Worm (Caenorhabditis elegans): ENCODE results near the gene crb-3.
"Not testable (repeated sequence)": the region's sequence is repeated elsewhere in the genome, so short reads cannot be mapped to it uniquely, and the experiment has no call there.

crb-3 gene

DNA sequence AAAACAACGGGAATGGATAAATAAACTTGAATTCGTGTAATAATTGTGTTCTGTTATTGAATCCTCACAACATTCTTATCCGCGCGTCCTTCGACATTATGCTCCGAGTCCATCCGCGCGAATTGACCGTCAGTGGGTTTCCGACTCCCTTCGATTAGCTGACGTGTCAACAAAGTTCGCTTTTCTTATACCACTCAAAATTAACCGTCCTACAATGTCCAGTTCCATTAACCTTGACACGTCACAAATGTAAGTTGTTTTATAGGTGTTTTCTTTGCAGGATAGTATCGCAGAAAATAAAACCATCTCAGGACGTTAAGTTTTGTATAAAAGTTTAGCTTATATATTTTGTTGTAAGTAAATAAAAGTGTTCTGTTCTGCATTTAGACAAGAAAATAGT is at the start of gene crb-3:
Gene crb-3, plus strand, starts transcription at position 301 of the 400 bp plus-strand sequence.
- not testable (repeated sequence) for TF ChIP-seq ceh-9 (tag; optimal IDR thresholded peaks at IDR 0.05); ceh-34 (tag; optimal IDR thresholded peaks at IDR 0.05); ceh-19 (GFP tag; optimal IDR thresholded peaks at IDR 0.05)

DNA sequence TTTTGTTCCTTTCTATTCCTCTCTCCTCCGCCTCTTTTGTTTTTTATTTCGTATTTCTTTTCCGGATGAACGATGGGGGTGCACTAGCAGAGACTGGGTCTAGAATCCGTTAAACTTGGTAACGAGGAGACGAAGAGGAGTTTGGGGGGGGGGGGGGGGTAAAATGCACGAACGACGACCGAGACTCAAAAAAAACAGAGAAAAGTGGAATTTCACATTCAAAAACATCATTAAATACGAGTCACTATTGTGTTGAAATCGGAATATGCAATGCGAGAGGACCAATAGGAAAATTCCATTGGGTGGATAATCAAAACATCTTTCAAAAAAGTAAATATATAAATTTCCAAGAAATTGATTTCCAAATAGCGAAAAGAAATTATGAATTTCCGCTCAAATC is 49.4 kb upstream of the crb-3 start, which contains the start of gene B0563.7:
Gene B0563.7, minus strand, starts transcription at position 101 of the 400 bp plus-strand sequence.
- TF ChIP-seq ama-1 (optimal IDR thresholded peaks at IDR 0.05): no peak
- TF ChIP-seq lim-6 (tag; optimal IDR thresholded peaks at IDR 0.05): no peak
- no peak for TF ChIP-seq pax-1 (tag; optimal IDR thresholded peaks at IDR 0.05)

DNA sequence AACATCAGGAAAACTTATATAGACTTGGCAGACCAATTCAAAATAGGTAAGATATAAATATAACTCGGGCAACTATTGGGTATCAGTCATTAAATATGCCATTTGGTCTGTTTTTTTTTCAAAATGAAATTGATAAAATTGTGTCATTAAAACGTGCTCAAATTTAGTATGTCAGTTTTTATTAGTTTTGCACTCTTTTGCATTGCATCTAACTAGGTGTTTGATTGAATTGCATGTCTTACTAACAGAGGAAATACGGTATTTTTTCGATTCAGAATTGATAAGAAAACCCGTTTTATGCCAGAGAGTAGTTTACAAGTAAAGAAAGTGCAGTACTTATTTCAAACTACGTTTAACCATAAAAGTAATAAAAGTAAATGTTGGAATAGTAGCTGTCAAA is 47.8 kb upstream of the crb-3 start:
- TF ChIP-seq lim-6 (tag; optimal IDR thresholded peaks at IDR 0.05) (no peak), elt-2 (tag; optimal IDR thresholded peaks at IDR 0.05) (no peak), K09A11.1 (tag; optimal IDR thresholded peaks at IDR 0.05; ENCODE audit: insufficient read depth) (no peak), odd-2 (tag; optimal IDR thresholded peaks at IDR 0.05) (no peak), ceh-45 (GFP tag; IDR thresholded peaks at IDR 0.05) (no peak), ets-4 (tag; optimal IDR thresholded peaks at IDR 0.05) (no peak), ttx-3 (tag; optimal IDR thresholded peaks at IDR 0.05) (no peak), ceh-24 (tag; optimal IDR thresholded peaks at IDR 0.05) (no peak), sdc-2 (tag; optimal IDR thresholded peaks at IDR 0.05) (no peak), ceh-19 (GFP tag; optimal IDR thresholded peaks at IDR 0.05) (no peak), ref-2 (tag; optimal IDR thresholded peaks at IDR 0.05) (no peak), hlh-15 (tag; optimal IDR thresholded peaks at IDR 0.05) (no peak), hlh-8 (tag; optimal IDR thresholded peaks at IDR 0.05) (no peak)

DNA sequence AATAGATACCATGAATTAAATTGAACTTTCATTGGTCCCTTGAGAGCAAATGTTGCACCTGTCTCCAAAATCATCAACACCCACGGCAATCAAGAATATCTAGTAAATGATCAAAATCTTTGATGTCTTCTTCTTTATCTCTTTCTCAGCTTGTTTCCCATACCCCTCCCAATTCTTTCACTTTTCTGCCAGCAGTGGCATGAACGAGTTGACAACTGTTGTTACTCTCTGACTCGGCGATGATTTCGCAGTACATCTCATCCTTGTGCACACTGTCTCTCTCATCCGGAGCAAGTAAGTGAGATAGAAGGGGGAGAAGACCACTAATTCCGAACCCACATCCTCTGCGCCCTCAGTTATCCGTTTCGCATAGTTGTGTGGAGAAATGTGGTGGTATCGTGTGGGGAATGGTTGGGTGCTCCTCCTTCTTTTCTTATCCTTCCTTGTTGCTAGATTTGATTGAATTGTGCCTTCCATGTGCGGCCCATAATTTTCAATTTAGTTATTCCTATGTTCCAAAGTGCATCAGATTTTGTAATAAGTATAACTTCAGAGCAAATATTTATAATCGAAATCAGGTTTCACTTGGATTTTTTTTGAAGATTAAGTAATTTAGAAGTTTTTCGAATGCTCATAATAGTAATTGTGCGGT is 42.2 kb upstream of the crb-3 start:
- no peak for TF ChIP-seq hlh-6 (tag; optimal IDR thresholded peaks at IDR 0.05)
- peak; percentile 73 for TF ChIP-seq ceh-18 (tag; optimal IDR thresholded peaks at IDR 0.05)
- TF ChIP-seq nfya-1 (tag; optimal IDR thresholded peaks at IDR 0.05): no peak
- peak; percentile 67 for TF ChIP-seq unc-55 (GFP tag; optimal IDR thresholded peaks at IDR 0.05)
- no peak for TF ChIP-seq C08G9.2 (tag; optimal IDR thresholded peaks at IDR 0.05)
- TF ChIP-seq rnt-1 (tag; optimal IDR thresholded peaks at IDR 0.05): peak; percentile 4
- TF ChIP-seq unc-42 (tag; optimal IDR thresholded peaks at IDR 0.05): peak; percentile 87

ce11 chrX:9162864-9163263 is 40.7 kb upstream of the crb-3 start, which contains the start of gene tsp-11:
TSS of gene tsp-11 (plus strand) at chrX:9163164.
- TF ChIP-seq ref-2 (tag; optimal IDR thresholded peaks at IDR 0.05): no peak
- TF ChIP-seq ahr-1 (tag; optimal IDR thresholded peaks at IDR 0.05): no peak
- no peak for TF ChIP-seq che-1 (tag; optimal IDR thresholded peaks at IDR 0.05)
- TF ChIP-seq ceh-24 (tag; optimal IDR thresholded peaks at IDR 0.05): no peak
- no peak for TF ChIP-seq gmeb-2 (tag; optimal IDR thresholded peaks at IDR 0.05)
- no peak for TF ChIP-seq unc-42 (tag; optimal IDR thresholded peaks at IDR 0.05)
- TF ChIP-seq tbx-2 (tag; optimal IDR thresholded peaks at IDR 0.05): no peak
- no peak for TF ChIP-seq elt-4 (tag; optimal IDR thresholded peaks at IDR 0.05)
- no peak for TF ChIP-seq ceh-19 (GFP tag; optimal IDR thresholded peaks at IDR 0.05)
- TF ChIP-seq mec-3 (tag; optimal IDR thresholded peaks at IDR 0.05; ENCODE audit: borderline replicate concordance): no peak
- TF ChIP-seq ceh-48 (tag; optimal IDR thresholded peaks at IDR 0.05): no peak
- TF ChIP-seq hlh-8 (tag; optimal IDR thresholded peaks at IDR 0.05): no peak
- TF ChIP-seq ceh-18 (tag; optimal IDR thresholded peaks at IDR 0.05): no peak
- no peak for TF ChIP-seq syd-9 (tag; optimal IDR thresholded peaks at IDR 0.05)
- no peak for TF ChIP-seq fkh-6 (tag; optimal IDR thresholded peaks at IDR 0.05)
